Worm (Caenorhabditis elegans) whole organism, L1 larva: Measurements from ENCODE around the gene R10E4.1.

Experiments used
- aha-1 ChIP-seq: fragments of 150-350 bp; optimal IDR thresholded peaks from 2 replicates; lab custom pipeline; 2014; ENCODE audit warnings: missing biosample characterization, missing genetic modification characterization
- ces-1 ChIP-seq: fragments of 150-350 bp; optimal IDR thresholded peaks from 2 replicates; lab custom pipeline; 2014; ENCODE audit warnings: missing biosample characterization, missing genetic modification reagents, missing genetic modification characterization
- dpl-1 ChIP-seq, 3 experiments: fragments of 150-350 bp in 2 of 3; sonication (generic microtip) in 1 of 3; optimal IDR thresholded peaks; 2 replicates each; lab custom pipeline; 2014 to 2017; ENCODE audit warnings: missing biosample characterization in 3 of 3, missing genetic modification characterization in 3 of 3, missing genetic modification reagents in 3 of 3
- dsc-1 ChIP-seq: sonication (generic microtip); optimal IDR thresholded peaks from 2 replicates; lab custom pipeline; 2016; ENCODE audit warnings: mild to moderate bottlenecking, missing genetic modification characterization, missing compliant biosample characterization
- efl-1 ChIP-seq, 4 experiments: fragments of 150-350 bp; optimal IDR thresholded peaks in 3 of 4; peaks in 1 of 4; 1 replicate in 1 of 4; 2 replicates in 3 of 4; lab custom pipeline; 2014; ENCODE audit warnings: missing biosample characterization in 2 of 4, missing genetic modification characterization in 2 of 4, missing genetic modification reagents in 2 of 4
- egl-27 ChIP-seq, 2 experiments: fragments of 150-350 bp in 1 of 2; sonication (generic microtip); optimal IDR thresholded peaks; 3 replicates each; lab custom pipeline; 2017 to 2018; ENCODE audit warnings: missing biosample characterization in 2 of 2, missing genetic modification characterization in 2 of 2, missing genetic modification reagents in 2 of 2
- ets-5 ChIP-seq: fragments of 200-800 bp; sonication (Bioruptor generic); IDR thresholded peaks from 2 replicates; pipeline ENCODE4 v1.3.6; 2022; ENCODE audit warnings: missing genetic modification characterization, missing compliant biosample characterization
- hpl-2 ChIP-seq: fragments of 150-350 bp; optimal IDR thresholded peaks from 2 replicates; lab custom pipeline; 2014; ENCODE audit warnings: missing biosample characterization, missing genetic modification reagents, missing genetic modification characterization
- lin-14 ChIP-seq: fragments of 200-800 bp; sonication (Bioruptor generic); optimal IDR thresholded peaks from 2 replicates; lab custom pipeline; 2018; ENCODE audit warnings: mild to moderate bottlenecking, missing genetic modification characterization, moderate library complexity, missing compliant biosample characterization
- lin-35 ChIP-seq, 2 experiments: fragments of 150-350 bp; optimal IDR thresholded peaks; 2 replicates each; lab custom pipeline; 2014; ENCODE audit warnings: missing biosample characterization in 2 of 2, missing genetic modification characterization in 2 of 2, missing genetic modification reagents in 2 of 2
- lin-39 ChIP-seq: fragments of 150-350 bp; optimal IDR thresholded peaks from 2 replicates; lab custom pipeline; 2014; ENCODE audit warnings: missing biosample characterization, missing genetic modification reagents, missing genetic modification characterization
- lsy-2 ChIP-seq, 2 experiments: fragments of 150-350 bp; optimal IDR thresholded peaks; 2 replicates each; lab custom pipeline; 2014; ENCODE audit warnings: missing biosample characterization in 2 of 2, missing genetic modification characterization in 2 of 2
- mdl-1 ChIP-seq, 2 experiments: fragments of 150-350 bp; optimal IDR thresholded peaks; 2 replicates each; lab custom pipeline; 2014 to 2017; ENCODE audit warnings: missing biosample characterization in 2 of 2, missing genetic modification characterization in 2 of 2, inconsistent platforms in 1 of 2
- nhr-12 ChIP-seq: sonication (generic microtip); optimal IDR thresholded peaks from 2 replicates; lab custom pipeline; 2017; ENCODE audit warnings: missing biosample characterization, missing genetic modification characterization
- nhr-20 ChIP-seq: sonication (generic microtip); optimal IDR thresholded peaks from 2 replicates; lab custom pipeline; 2016; ENCODE audit warnings: mild to moderate bottlenecking, missing genetic modification characterization, missing compliant biosample characterization
- nhr-28 ChIP-seq: fragments of 150-350 bp; optimal IDR thresholded peaks from 2 replicates; lab custom pipeline; 2014; ENCODE audit warnings: missing biosample characterization, missing genetic modification characterization
- nhr-76 ChIP-seq: sonication (generic microtip); optimal IDR thresholded peaks from 2 replicates; lab custom pipeline; 2017; ENCODE audit warnings: missing biosample characterization, missing genetic modification characterization
- nhr-77 ChIP-seq: fragments of 150-350 bp; optimal IDR thresholded peaks from 2 replicates; lab custom pipeline; 2014; ENCODE audit warnings: missing biosample characterization, missing genetic modification characterization
- nhr-85 ChIP-seq: sonication (generic microtip); peaks from one replicate; lab custom pipeline; 2016; ENCODE audit warnings: missing genetic modification characterization, inconsistent platforms, missing compliant biosample characterization
- nhr-90 ChIP-seq: sonication (generic microtip); optimal IDR thresholded peaks from 2 replicates; lab custom pipeline; 2016; ENCODE audit warnings: mild to moderate bottlenecking, missing genetic modification characterization, missing compliant biosample characterization; ENCODE audit not compliant: poor library complexity
- pax-3 ChIP-seq: fragments of 200-800 bp; sonication (Bioruptor generic); optimal IDR thresholded peaks from 2 replicates; lab custom pipeline; 2018; ENCODE audit warnings: mild to moderate bottlenecking, missing genetic modification characterization, moderate library complexity, missing compliant biosample characterization
- rnt-1 ChIP-seq: sonication (generic microtip); optimal IDR thresholded peaks from 2 replicates; lab custom pipeline; 2016; ENCODE audit warnings: mild to moderate bottlenecking, missing genetic modification characterization, moderate library complexity, missing compliant biosample characterization
- skn-1 ChIP-seq: fragments of 150-350 bp; optimal IDR thresholded peaks from 2 replicates; lab custom pipeline; 2014; ENCODE audit warnings: missing biosample characterization, missing genetic modification characterization
- snpc-4 ChIP-seq: fragments of 150-350 bp; optimal IDR thresholded peaks from 2 replicates; lab custom pipeline; 2014; ENCODE audit warnings: missing biosample characterization, missing genetic modification characterization
- snu-23 ChIP-seq: sonication (generic microtip); optimal IDR thresholded peaks from 2 replicates; lab custom pipeline; 2016; ENCODE audit warnings: missing genetic modification characterization, missing compliant biosample characterization
- unc-130 ChIP-seq: fragments of 150-350 bp; optimal IDR thresholded peaks from 2 replicates; lab custom pipeline; 2017; ENCODE audit warnings: missing biosample characterization, missing genetic modification characterization, inconsistent platforms
- unc-30 ChIP-seq: sonication (generic microtip); optimal IDR thresholded peaks from 2 replicates; lab custom pipeline; 2017; ENCODE audit warnings: missing biosample characterization, missing genetic modification characterization
- vab-15 ChIP-seq: sonication (generic microtip); optimal IDR thresholded peaks from 2 replicates; lab custom pipeline; 2017; ENCODE audit warnings: missing genotype, mild to moderate bottlenecking, missing genetic modification characterization, missing compliant biosample characterization
- zip-4 ChIP-seq: fragments of 200-800 bp; sonication (Bioruptor generic); optimal IDR thresholded peaks from 2 replicates; lab custom pipeline; 2018; ENCODE audit warnings: mild to moderate bottlenecking, missing genetic modification characterization, moderate library complexity, missing compliant biosample characterization
- ztf-4 ChIP-seq: fragments of 150-350 bp; optimal IDR thresholded peaks from 2 replicates; lab custom pipeline; 2014; ENCODE audit warnings: missing biosample characterization, missing genetic modification characterization

The R10E4.1 gene

ce11 chrIII:4240126-4240525, 29.4 kb upstream of the R10E4.1 start (continued):
- TF ChIP-seq lin-35 (GFP tag; optimal IDR thresholded peaks at IDR 0.05; lab: Kevin White, UChicago) = peak in 1 of 2 experiments; percentile 13
- no peak for TF ChIP-seq nhr-76 (tag; lab: Kevin White, UChicago)
- TF ChIP-seq ets-5 = no peak
- no peak for TF ChIP-seq dpl-1 (GFP tag; optimal IDR thresholded peaks at IDR 0.05; lab: Kevin White, UChicago)
- TF ChIP-seq unc-30 (tag; lab: Kevin White, UChicago) = no peak
- no peak for TF ChIP-seq ztf-4 (tag; lab: Kevin White, UChicago)
- no peak for TF ChIP-seq rnt-1 (tag; lab: Kevin White, UChicago)
- TF ChIP-seq nhr-28 (tag; lab: Kevin White, UChicago) = no peak
- TF ChIP-seq, all 84 proteins: peak for 6

DNA sequence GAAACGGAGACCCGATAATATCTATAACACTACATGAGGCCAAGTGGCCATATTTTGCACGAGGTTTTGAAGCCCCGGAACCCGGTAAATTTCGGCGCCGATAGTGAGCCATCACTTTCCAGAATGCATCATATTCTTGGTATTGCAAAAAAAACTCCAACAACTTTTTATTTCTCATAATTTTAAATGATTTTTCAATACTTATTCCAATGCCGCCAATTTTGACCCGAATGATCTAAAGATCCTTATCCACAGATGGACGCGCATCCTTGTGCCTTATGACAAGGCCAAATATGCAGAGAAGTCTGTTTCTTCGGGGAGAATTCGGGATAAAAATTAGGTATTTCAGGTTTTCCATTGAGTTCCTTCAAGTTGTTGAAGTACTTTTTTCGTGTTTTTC, 28.4 kb upstream of the R10E4.1 start:
- TF ChIP-seq nhr-20 = peak; percentile 49
- TF ChIP-seq nhr-85 (tag; lab: Kevin White, UChicago) = peak; percentile 86
- no peak for TF ChIP-seq mdl-1 (tag; optimal IDR thresholded peaks at IDR 0.05; lab: Kevin White, UChicago)

- TF ChIP-seq zip-4 (GFP tag; lab: Kevin White, UChicago) = peak; percentile 30
- TF ChIP-seq skn-1 (tag; lab: Kevin White, UChicago) = peak; percentile 66
- no peak for TF ChIP-seq dsc-1 (tag; lab: Kevin White, UChicago)
These were observed 27.2 kb upstream of the R10E4.1 start, which contains the start of gene F43C1.7 for ce11 chrIII:4242225-4242862. Gene F43C1.7 (minus strand): TSS chrIII:4242575.

DNA sequence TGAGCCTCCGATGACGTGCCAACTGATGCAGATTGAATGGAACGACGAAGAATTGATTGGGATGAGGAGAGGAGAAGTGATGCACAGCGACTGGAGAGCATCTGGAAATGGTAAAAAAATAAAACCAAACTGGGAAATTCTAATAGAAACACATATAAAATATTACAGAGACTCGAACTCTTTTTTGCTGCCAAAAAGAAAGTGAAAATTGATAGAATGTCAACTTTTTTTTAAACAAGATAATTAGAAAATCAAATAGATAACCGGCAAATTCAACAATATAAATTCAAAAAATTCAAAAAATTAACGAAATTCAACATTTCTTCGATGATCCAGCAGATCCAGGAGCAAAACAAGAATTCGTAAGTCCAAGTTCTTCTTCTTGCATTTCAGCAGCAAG, 26.1 kb upstream of the R10E4.1 start, which contains the start of gene mrpl-21:
mrpl-21 (minus strand) TSS at position 101 of the 400 bp plus-strand sequence.
- TF ChIP-seq hpl-2 (no peak), vab-15 (tag; lab: Kevin White, UChicago) (no peak), nhr-85 (tag; lab: Kevin White, UChicago) (peak; percentile 2), efl-1 (optimal IDR thresholded peaks at IDR 0.05; lab: Kevin White, UChicago) (no peak), efl-1 (GFP tag; optimal IDR thresholded peaks at IDR 0.05 in 1 of 2; lab: Kevin White, UChicago) (peak in 1 of 2 experiments; percentile 31), nhr-12 (tag; lab: Kevin White, UChicago) (no peak), snpc-4 (no peak)
- TF ChIP-seq, all 84 proteins: peak for 2

DNA sequence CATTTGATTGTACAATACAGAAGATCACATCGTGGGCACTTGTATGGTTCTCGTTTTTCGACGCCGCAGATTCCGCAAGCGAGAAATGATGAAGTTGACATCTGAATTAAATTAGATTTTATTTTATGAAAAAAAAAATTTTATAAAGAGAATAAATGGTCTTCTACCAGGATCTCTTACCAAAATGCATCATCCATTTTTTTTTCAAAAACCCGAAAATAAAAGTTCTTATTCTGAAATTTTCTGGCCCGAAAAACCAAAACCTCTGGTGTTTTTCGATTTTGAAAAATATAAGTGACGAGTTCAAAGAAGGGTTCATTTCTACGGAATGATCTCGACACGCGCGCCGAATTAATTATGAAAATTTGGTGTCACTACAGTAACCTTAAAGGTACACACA, 25.3 kb upstream of the R10E4.1 start, which contains the start of gene zhit-2:
zhit-2 (minus strand) TSS at position 101 of the 400 bp plus-strand sequence.
- no peak for TF ChIP-seq lin-39 (tag; lab: Kevin White, UChicago)

DNA sequence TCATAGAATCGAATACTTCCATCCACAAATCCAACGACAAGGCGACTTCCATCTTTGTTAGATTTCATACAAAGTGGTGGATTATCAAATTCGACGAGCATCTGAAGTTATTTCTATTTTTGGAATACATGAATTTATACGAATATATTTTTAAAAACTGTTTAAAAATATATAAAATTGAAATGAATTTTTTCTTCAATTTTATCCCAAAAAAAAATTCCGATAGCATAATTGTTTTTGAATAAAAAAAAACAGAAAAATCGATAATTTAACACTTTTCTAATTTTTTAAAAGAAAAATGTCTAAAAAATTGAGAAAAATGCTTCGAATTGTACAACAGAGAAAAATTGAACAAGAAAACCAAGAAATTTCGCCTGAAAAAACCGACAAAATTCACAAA, 22.0 kb upstream of the R10E4.1 start, which contains the start of gene Y44F5A.1:
Y44F5A.1 (minus strand) TSS at position 101 of the 400 bp plus-strand sequence.
- TF ChIP-seq ces-1 (GFP tag; lab: Kevin White, UChicago) (no peak), snu-23 (GFP tag; lab: Kevin White, UChicago) (no peak), egl-27 (tag; optimal IDR thresholded peaks at IDR 0.05; lab: Kevin White, UChicago) (no peak), unc-130 (no peak), pax-3 (tag; lab: Kevin White, UChicago) (no peak), snpc-4 (no peak), lin-14 (GFP tag; lab: Kevin White, UChicago) (no peak), aha-1 (tag; lab: Kevin White, UChicago) (no peak), nhr-90 (tag; lab: Kevin White, UChicago) (no peak), lsy-2 (tag; optimal IDR thresholded peaks at IDR 0.05; lab: Kevin White, UChicago) (no peak), dpl-1 (GFP tag; optimal IDR thresholded peaks at IDR 0.05; lab: Kevin White, UChicago) (no peak), lin-39 (tag; lab: Kevin White, UChicago) (no peak), nhr-20 (no peak), vab-15 (tag; lab: Kevin White, UChicago) (no peak), nhr-12 (tag; lab: Kevin White, UChicago) (no peak), nhr-77 (tag; lab: Kevin White, UChicago) (no peak)
- TF ChIP-seq, all 84 proteins: peak for 0
